Worm (Caenorhabditis elegans) whole organism, L4/young adult: ENCODE measurements around the gene Y57G11B.3.

Experiments used
- W03F9.2 ChIP-seq: fragments of 150-350 bp; optimal IDR thresholded peaks from 2 replicates; lab custom pipeline; 2014; ENCODE audit warnings: missing biosample characterization, missing genetic modification characterization
- him-1 ChIP-seq: sonication (generic microtip); optimal IDR thresholded peaks from 2 replicates; lab custom pipeline; 2016; ENCODE audit warnings: missing genotype, missing genetic modification reagents, missing genetic modification characterization, missing compliant biosample characterization

DNA sequence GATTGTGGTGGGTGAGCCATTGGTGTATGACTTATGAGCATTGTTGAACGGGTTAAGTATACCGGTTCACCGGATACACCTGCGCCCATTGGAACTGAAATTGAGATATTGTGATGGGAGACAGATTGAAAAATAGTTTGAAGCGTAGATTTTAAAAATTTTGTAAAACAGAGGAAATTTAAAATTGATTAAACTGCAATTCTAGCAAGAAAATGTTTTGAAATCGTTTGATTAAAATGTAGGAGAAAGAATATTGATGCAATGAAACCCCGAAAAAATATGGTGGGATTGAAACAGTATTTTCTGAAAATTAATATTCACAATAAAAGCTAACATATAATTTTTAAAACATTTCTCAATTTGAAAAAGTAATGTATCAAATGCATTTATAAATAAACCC lies 19.4 kb downstream of the Y57G11B.3 start, which contains the start of gene Y57G11B.6:
- TF ChIP-seq him-1 (tag; lab: Kevin White, UChicago) (no peak), W03F9.2 (no peak)
